Fruit fly (Drosophila melanogaster) whole organism, embryonic: Measurements from ENCODE around the gene ac.

ENCODE experiments used
- BtbVII ChIP-seq: fragments of 200-800 bp; sonication (Bioruptor generic); optimal IDR thresholded peaks from 3 replicates; lab custom pipeline; 2017; ENCODE audit warnings: missing biosample characterization, mild to moderate bottlenecking, missing genetic modification characterization
- CG10431 ChIP-seq: fragments of 200-800 bp; sonication (Bioruptor generic); optimal IDR thresholded peaks from 3 replicates; lab custom pipeline; 2018; ENCODE audit warnings: missing biosample characterization, mild to moderate bottlenecking, missing genetic modification characterization
- CG10654 ChIP-seq: fragments of 200-800 bp; sonication (Bioruptor generic); optimal IDR thresholded peaks from 2 replicates; lab custom pipeline; 2016; ENCODE audit warnings: missing biosample characterization, missing genetic modification characterization
- CG12219 ChIP-seq: fragments of 200-800 bp; sonication (Bioruptor generic); optimal IDR thresholded peaks from 3 replicates; lab custom pipeline; 2018; ENCODE audit warnings: missing biosample characterization, mild to moderate bottlenecking, missing genetic modification characterization
- CG13775 ChIP-seq: fragments of 200-800 bp; sonication (Bioruptor generic); optimal IDR thresholded peaks from 3 replicates; lab custom pipeline; 2017; ENCODE audit warnings: missing biosample characterization, mild to moderate bottlenecking, missing genetic modification characterization
- CG14965 ChIP-seq: fragments of 200-800 bp; sonication (Bioruptor generic); optimal IDR thresholded peaks from 2 replicates; lab custom pipeline; 2016; ENCODE audit warnings: missing biosample characterization, missing genetic modification characterization, borderline replicate concordance
- CG17612 ChIP-seq: fragments of 200-800 bp; sonication (Bioruptor generic); IDR thresholded peaks from 2 replicates; pipeline ENCODE4 v1.3.6; 2022; ENCODE audit warnings: missing biosample characterization, missing genetic modification characterization
- CG17802 ChIP-seq: fragments of 200-800 bp; sonication (Bioruptor generic); optimal IDR thresholded peaks from 2 replicates; lab custom pipeline; 2018; ENCODE audit warnings: missing biosample characterization, mild to moderate bottlenecking, missing genetic modification characterization, moderate library complexity
- CG30403 ChIP-seq: fragments of 200-800 bp; sonication (Bioruptor generic); optimal IDR thresholded peaks from 3 replicates; lab custom pipeline; 2016; ENCODE audit warnings: missing biosample characterization, missing genetic modification characterization
- CG6272 ChIP-seq: fragments of 200-800 bp; sonication (Bioruptor generic); IDR thresholded peaks from 2 replicates; pipeline ENCODE4 v1.3.6; 2022; ENCODE audit warnings: missing biosample characterization, missing genetic modification characterization
- CG8388 ChIP-seq: fragments of 200-800 bp; sonication (Bioruptor generic); optimal IDR thresholded peaks from 2 replicates; lab custom pipeline; 2019; ENCODE audit warnings: missing biosample characterization, mild to moderate bottlenecking, missing genetic modification characterization, moderate library complexity
- Drgx ChIP-seq: fragments of 200-800 bp; sonication (Bioruptor generic); IDR thresholded peaks from 2 replicates; pipeline ENCODE4 v1.3.6; 2022; ENCODE audit warnings: missing biosample characterization, missing genetic modification characterization
- Ets65A ChIP-seq: fragments of 200-800 bp; sonication (Bioruptor generic); peaks from one replicate; lab custom pipeline; 2016; ENCODE audit warnings: missing biosample characterization, missing genetic modification characterization
- NfI ChIP-seq: fragments of 200-800 bp; sonication (Bioruptor generic); optimal IDR thresholded peaks from 3 replicates; lab custom pipeline; 2018; ENCODE audit warnings: missing biosample characterization, mild to moderate bottlenecking, missing genetic modification characterization, moderate library complexity
- Sox102F ChIP-seq: fragments of 200-800 bp; sonication (Bioruptor generic); optimal IDR thresholded peaks from 2 replicates; lab custom pipeline; 2018; ENCODE audit warnings: missing biosample characterization, mild to moderate bottlenecking, missing genetic modification characterization, moderate library complexity
- ac ChIP-seq: fragments of 200-800 bp; sonication (Bioruptor generic); optimal IDR thresholded peaks from 3 replicates; lab custom pipeline; 2017; ENCODE audit warnings: missing biosample characterization, mild to moderate bottlenecking, missing genetic modification characterization
- amos ChIP-seq: fragments of 200-800 bp; sonication (Bioruptor generic); IDR thresholded peaks from 2 replicates; pipeline ENCODE4 v1.3.6; 2022; ENCODE audit warnings: missing biosample characterization, missing genetic modification characterization; ENCODE audit not compliant: partially characterized antibody
- ash1 ChIP-seq: fragments of 200-800 bp; sonication (Bioruptor generic); optimal IDR thresholded peaks from 2 replicates; lab custom pipeline; 2018; ENCODE audit warnings: missing biosample characterization, mild to moderate bottlenecking, missing genetic modification characterization
- cad ChIP-seq: fragments of >200 bp; optimal IDR thresholded peaks from 2 replicates; lab custom pipeline; 2017; ENCODE audit warnings: missing biosample characterization, missing genetic modification characterization
- cg ChIP-seq: fragments of 200-800 bp; sonication (Bioruptor generic); optimal IDR thresholded peaks from 3 replicates; lab custom pipeline; 2019; ENCODE audit warnings: missing biosample characterization, mild to moderate bottlenecking, missing genetic modification characterization, moderate library complexity
- ewg ChIP-seq: fragments of 200-800 bp; sonication (Bioruptor generic); optimal IDR thresholded peaks from 3 replicates; lab custom pipeline; 2017; ENCODE audit warnings: mild to moderate bottlenecking, missing biosample characterization, missing genetic modification reagents, missing genetic modification characterization
- fd102C ChIP-seq: fragments of 200-800 bp; sonication (Bioruptor generic); optimal IDR thresholded peaks from 2 replicates; lab custom pipeline; 2018; ENCODE audit warnings: missing biosample characterization, mild to moderate bottlenecking, missing genetic modification characterization, moderate library complexity
- ftz-f1 ChIP-seq: fragments of 200-800 bp; sonication (Bioruptor generic); optimal IDR thresholded peaks from 2 replicates; lab custom pipeline; 2016; ENCODE audit warnings: missing biosample characterization, missing genetic modification characterization
- gce ChIP-seq: fragments of 200-800 bp; sonication (Bioruptor generic); IDR thresholded peaks from 3 replicates; pipeline ENCODE4 v1.3.6; 2022; ENCODE audit warnings: missing biosample characterization, missing genetic modification characterization
- grn ChIP-seq: fragments of 200-800 bp; sonication (Bioruptor generic); optimal IDR thresholded peaks from 3 replicates; lab custom pipeline; 2017; ENCODE audit warnings: missing biosample characterization, missing genetic modification characterization
- klu ChIP-seq: fragments of 200-800 bp; sonication (Bioruptor generic); IDR thresholded peaks from 2 replicates; pipeline ENCODE4 v1.3.6; 2022; ENCODE audit warnings: missing biosample characterization, missing genetic modification characterization
- lmd ChIP-seq: fragments of 200-800 bp; sonication (Bioruptor generic); IDR thresholded peaks from 2 replicates; pipeline ENCODE4 v1.3.6; 2022; ENCODE audit warnings: missing biosample characterization, missing genetic modification characterization
- rib ChIP-seq: fragments of 200-800 bp; sonication (Bioruptor generic); IDR thresholded peaks from 2 replicates; pipeline ENCODE4 v1.3.6; 2022; ENCODE audit warnings: missing biosample characterization, missing genetic modification characterization
- sens ChIP-seq: fragments of 200-800 bp; sonication (Bioruptor generic); peaks from one replicate; lab custom pipeline; 2016; ENCODE audit warnings: missing biosample characterization, missing genetic modification characterization
- slp2 ChIP-seq: fragments of 200-800 bp; sonication (Bioruptor generic); optimal IDR thresholded peaks from 2 replicates; lab custom pipeline; 2016; ENCODE audit warnings: missing biosample characterization, missing genetic modification characterization
- trh ChIP-seq: fragments of 200-800 bp; sonication (Bioruptor generic); optimal IDR thresholded peaks from 2 replicates; lab custom pipeline; 2016; ENCODE audit warnings: missing biosample characterization, missing genetic modification characterization
- tx ChIP-seq: fragments of 200-800 bp; sonication (Bioruptor generic); optimal IDR thresholded peaks from 2 replicates; lab custom pipeline; 2016; ENCODE audit warnings: missing biosample characterization, missing genetic modification characterization

ac gene

DNA sequence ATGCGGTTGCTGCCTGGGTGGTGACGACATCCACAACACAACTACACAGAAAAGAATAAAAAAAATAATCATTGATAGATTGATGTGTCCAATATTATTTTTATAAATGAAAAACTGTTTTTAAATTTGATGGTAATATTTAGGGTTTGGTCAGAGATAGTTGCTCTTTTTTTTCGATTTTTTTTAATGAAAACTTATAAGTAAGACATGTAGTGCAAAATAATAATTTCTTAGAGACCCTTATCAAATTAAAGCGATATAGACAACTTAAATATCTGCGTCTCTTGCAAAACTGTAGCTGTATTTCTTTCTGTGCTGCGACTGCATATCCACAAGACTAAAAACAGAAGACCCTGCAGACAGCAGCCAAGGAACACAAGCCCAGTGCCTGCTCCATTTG lies 9.7 kb downstream of the ac start:
- TF ChIP-seq CG10431 (GFP tag; lab: Kevin White, UChicago) = no peak
- TF ChIP-seq ash1 (GFP tag; lab: Kevin White, UChicago) = no peak
- TF ChIP-seq CG10654 = no peak
- no peak for TF ChIP-seq trh (GFP tag; lab: Kevin White, UChicago)
- TF ChIP-seq CG30403 = no peak
- TF ChIP-seq ftz-f1 (GFP tag; lab: Kevin White, UChicago) = no peak
- TF ChIP-seq slp2 (GFP tag; lab: Kevin White, UChicago) = no peak
- no peak for TF ChIP-seq amos (GFP tag; lab: Robert Waterston, UW)
- TF ChIP-seq NfI (GFP tag; lab: Kevin White, UChicago) = no peak
- TF ChIP-seq lmd (GFP tag; lab: Robert Waterston, UW) = no peak
- no peak for TF ChIP-seq CG6272 (GFP tag; lab: Robert Waterston, UW)
- TF ChIP-seq BtbVII (GFP tag; lab: Kevin White, UChicago) = no peak
- no peak for TF ChIP-seq tx (GFP tag; lab: Kevin White, UChicago)
- no peak for TF ChIP-seq CG17612
- no peak for TF ChIP-seq CG12219 (GFP tag; lab: Kevin White, UChicago)
- no peak for TF ChIP-seq gce (GFP tag; lab: Robert Waterston, UW)
- TF ChIP-seq fd102C (GFP tag; lab: Kevin White, UChicago) = no peak
- no peak for TF ChIP-seq CG13775 (GFP tag; lab: Kevin White, UChicago)
- no peak for TF ChIP-seq rib (GFP tag; lab: Robert Waterston, UW)
- no peak for TF ChIP-seq klu (GFP tag; lab: Robert Waterston, UW)
- TF ChIP-seq, all 482 proteins: peak for 0

DNA sequence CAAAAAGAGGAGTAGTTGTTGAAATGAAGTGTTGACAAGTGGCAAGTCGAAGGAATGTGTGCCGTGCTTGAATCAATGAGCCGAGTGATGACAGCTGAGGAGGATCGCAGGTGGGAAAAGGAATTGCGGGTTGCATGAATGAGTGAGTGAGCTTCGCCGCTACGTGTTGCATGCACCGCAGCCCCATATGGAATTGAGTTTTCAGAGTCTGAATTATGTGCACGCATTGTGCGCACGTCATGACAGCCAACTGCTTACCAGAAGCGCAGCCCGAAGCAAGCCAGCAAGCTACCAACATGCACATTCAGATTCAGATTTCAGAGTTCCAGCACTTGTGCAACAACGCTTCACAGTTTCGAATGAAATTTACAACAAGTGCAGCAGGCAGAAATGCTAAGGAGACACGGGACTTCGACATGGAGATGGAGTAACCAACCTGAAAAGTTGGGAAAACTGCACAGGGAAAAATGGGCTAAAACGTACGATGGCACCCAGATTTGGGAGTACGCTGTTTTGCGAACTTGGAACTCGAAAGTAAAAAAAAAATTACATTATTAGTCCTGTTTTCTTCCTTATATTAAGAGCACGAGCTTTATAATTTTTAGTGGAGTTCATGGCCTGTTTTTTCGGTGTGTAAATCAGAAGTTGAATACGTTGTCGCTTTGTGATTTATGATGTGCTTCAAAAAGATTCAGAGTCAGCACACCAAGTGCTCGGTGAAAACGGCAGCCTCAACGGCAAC lies 16.1 kb downstream of the ac start:
- no peak for TF ChIP-seq Sox102F (GFP tag; lab: Kevin White, UChicago)
- TF ChIP-seq Drgx = 0 out of 2 replicates have a peak, but pooled peaks have one; percentile 11

DNA sequence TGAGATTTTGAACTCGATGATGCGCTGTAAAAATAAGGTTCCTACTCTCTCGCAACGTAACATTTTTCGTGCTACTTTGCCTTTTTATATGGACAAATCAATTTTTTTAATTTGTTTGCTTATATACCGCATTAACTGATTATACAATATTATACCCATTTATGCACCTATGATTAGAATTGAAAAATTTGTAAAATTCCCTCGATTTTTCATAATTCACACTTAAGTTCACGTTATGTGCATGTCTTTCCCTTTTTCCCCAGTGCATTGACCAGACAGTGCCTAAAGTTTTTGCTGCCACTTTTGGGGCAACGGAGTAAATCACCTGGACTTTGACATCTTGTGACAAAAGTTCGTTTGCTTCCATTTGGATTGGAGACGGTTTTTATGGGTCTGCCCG lies 20.6 kb downstream of the ac start:
- TF ChIP-seq CG8388 (GFP tag; lab: Kevin White, UChicago) (peak; percentile 72), sens (GFP tag; lab: Kevin White, UChicago) (peak; percentile 56), cg (GFP tag; lab: Kevin White, UChicago) (no peak)

DNA sequence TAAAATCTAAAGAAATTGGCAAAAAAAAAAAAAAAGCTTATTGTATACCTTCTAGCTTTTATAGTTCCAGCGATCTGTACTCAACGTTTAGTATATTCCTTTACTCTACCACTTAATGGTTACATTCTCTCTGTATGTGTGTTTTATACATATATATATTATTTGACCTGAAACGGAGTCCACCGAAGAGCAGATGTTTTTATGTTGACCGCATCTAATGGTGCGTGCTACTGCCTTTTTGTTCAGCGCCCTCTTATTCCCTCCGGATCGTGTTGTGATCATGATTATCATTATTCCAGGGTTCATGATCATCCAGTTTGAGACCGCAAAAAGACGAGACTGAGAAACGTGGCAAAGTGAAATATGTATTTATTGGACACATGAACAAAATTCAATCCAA lies 22.4 kb downstream of the ac start:
- TF ChIP-seq cad (GFP tag; lab: Kevin White, UChicago) = no peak
- TF ChIP-seq ac (GFP tag; lab: Kevin White, UChicago) = peak; percentile 90
- peak; percentile 26 for TF ChIP-seq Ets65A (GFP tag; lab: Kevin White, UChicago)
- TF ChIP-seq CG14965 (GFP tag; lab: Kevin White, UChicago) = no peak
- TF ChIP-seq sens (GFP tag; lab: Kevin White, UChicago) = peak; percentile 62
- TF ChIP-seq, all 482 proteins: peak for 3

DNA sequence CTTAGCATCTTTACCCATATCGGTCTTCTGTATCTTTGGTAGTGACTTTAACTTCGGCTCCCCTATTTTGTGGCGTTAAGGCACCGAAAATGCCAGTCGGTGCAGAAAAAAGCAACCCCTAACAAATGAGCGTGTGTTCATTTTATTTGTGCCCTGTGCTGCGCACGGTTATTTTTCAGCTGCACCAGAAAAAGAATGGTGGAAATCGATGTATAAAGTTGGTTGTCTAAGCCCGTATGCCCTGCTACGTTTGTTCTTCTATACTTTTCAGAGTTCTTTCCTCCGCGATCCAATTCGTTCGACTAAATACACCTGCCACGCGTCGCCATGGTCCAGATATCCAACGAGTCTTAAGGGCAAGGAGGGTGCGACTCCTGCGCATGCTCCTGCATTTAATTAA lies 23.1 kb downstream of the ac start:
- TF ChIP-seq ewg (GFP tag; lab: Kevin White, UChicago) (peak; percentile 39), ac (GFP tag; lab: Kevin White, UChicago) (peak; percentile 93), CG17802 (tag; lab: Kevin White, UChicago) (no peak), grn (GFP tag; lab: Kevin White, UChicago) (peak; percentile 37)
